Worm (Caenorhabditis elegans) whole organism, mixed stage, embryonic: ENCODE data around the gene C05C10.8.

Experiments used
- M03D4.4 ChIP-seq: sonication (generic microtip); optimal IDR thresholded peaks from 2 replicates; lab custom pipeline; 2017; ENCODE audit warnings: mild to moderate bottlenecking, missing genetic modification characterization, missing compliant biosample characterization
- bed-3 ChIP-seq: fragments of 200-800 bp; sonication (Bioruptor generic); optimal IDR thresholded peaks from 3 replicates; lab custom pipeline; 2018; ENCODE audit warnings: mild to moderate bottlenecking, missing genetic modification characterization, moderate library complexity, missing compliant biosample characterization
- blmp-1 ChIP-seq: fragments of 150-350 bp; optimal IDR thresholded peaks from 2 replicates; lab custom pipeline; 2014; ENCODE audit warnings: missing biosample characterization, missing genetic modification characterization
- ceh-39 ChIP-seq: fragments of 150-350 bp; optimal IDR thresholded peaks from 2 replicates; lab custom pipeline; 2014; ENCODE audit warnings: missing biosample characterization, missing genetic modification characterization
- ceh-43 ChIP-seq: fragments of 200-800 bp; sonication (Bioruptor generic); optimal IDR thresholded peaks from 2 replicates; lab custom pipeline; 2018; ENCODE audit warnings: mild to moderate bottlenecking, missing genetic modification characterization, moderate library complexity, missing compliant biosample characterization
- ceh-83 ChIP-seq: fragments of 200-800 bp; sonication (Bioruptor generic); optimal IDR thresholded peaks from 2 replicates; lab custom pipeline; 2018; ENCODE audit warnings: mild to moderate bottlenecking, missing genetic modification characterization, missing compliant biosample characterization
- ces-1 ChIP-seq: fragments of 150-350 bp; optimal IDR thresholded peaks from 2 replicates; lab custom pipeline; 2014; ENCODE audit warnings: missing biosample characterization, missing genetic modification reagents, missing genetic modification characterization
- drap-1 ChIP-seq: fragments of 200-800 bp; sonication (Bioruptor generic); optimal IDR thresholded peaks from 3 replicates; lab custom pipeline; 2018; ENCODE audit warnings: mild to moderate bottlenecking, missing genetic modification characterization, missing compliant biosample characterization
- elt-1 ChIP-seq: sonication (generic microtip); optimal IDR thresholded peaks from 2 replicates; lab custom pipeline; 2017; ENCODE audit warnings: missing genetic modification characterization, mild to moderate bottlenecking, missing compliant biosample characterization, antibody characterized with exemption, moderate library complexity, borderline replicate concordance; ENCODE audit not compliant: insufficient read depth
- ham-2 ChIP-seq: fragments of 200-800 bp; sonication (Bioruptor generic); optimal IDR thresholded peaks from 2 replicates; lab custom pipeline; 2018; ENCODE audit warnings: mild to moderate bottlenecking, missing genetic modification characterization, missing compliant biosample characterization
- hlh-1 ChIP-seq: fragments of 150-350 bp; optimal IDR thresholded peaks from 2 replicates; lab custom pipeline; 2014; ENCODE audit warnings: missing biosample characterization, missing genetic modification reagents, missing genetic modification characterization
- lin-13 ChIP-seq: fragments of 150-350 bp; optimal IDR thresholded peaks from 2 replicates; lab custom pipeline; 2014; ENCODE audit warnings: missing biosample characterization, missing genetic modification characterization
- lin-32 ChIP-seq: fragments of 200-800 bp; sonication (Bioruptor generic); optimal IDR thresholded peaks from 2 replicates; lab custom pipeline; 2018; ENCODE audit warnings: mild to moderate bottlenecking, missing genetic modification characterization, missing compliant biosample characterization
- lsy-2 ChIP-seq: fragments of 150-350 bp; optimal IDR thresholded peaks from 2 replicates; lab custom pipeline; 2014; ENCODE audit warnings: missing biosample characterization, missing genetic modification characterization
- mab-5 ChIP-seq: fragments of 150-350 bp; optimal IDR thresholded peaks from 2 replicates; lab custom pipeline; 2014; ENCODE audit warnings: missing biosample characterization, missing genetic modification characterization
- mls-2 ChIP-seq: sonication (generic microtip); optimal IDR thresholded peaks from 2 replicates; lab custom pipeline; 2016; ENCODE audit warnings: mild to moderate bottlenecking, missing genetic modification characterization, moderate library complexity, missing compliant biosample characterization
- nhr-12 ChIP-seq: fragments of 150-350 bp; optimal IDR thresholded peaks from 2 replicates; lab custom pipeline; 2014; ENCODE audit warnings: missing biosample characterization, missing genetic modification characterization
- nhr-2 ChIP-seq: fragments of 150-350 bp; optimal IDR thresholded peaks from 2 replicates; lab custom pipeline; 2014; ENCODE audit warnings: missing biosample characterization, missing genetic modification characterization
- nhr-237 ChIP-seq: fragments of 150-350 bp; optimal IDR thresholded peaks from 2 replicates; lab custom pipeline; 2014; ENCODE audit warnings: missing biosample characterization, missing genetic modification characterization
- nhr-28 ChIP-seq: fragments of 150-350 bp; optimal IDR thresholded peaks from 2 replicates; lab custom pipeline; 2014; ENCODE audit warnings: missing biosample characterization, missing genetic modification characterization
- pha-4 ChIP-seq: fragments of 150-350 bp; optimal IDR thresholded peaks from 2 replicates; lab custom pipeline; 2018; ENCODE audit warnings: missing biosample characterization, missing genetic modification reagents, missing genetic modification characterization
- sem-2 ChIP-seq: fragments of 200-800 bp; sonication (Bioruptor generic); optimal IDR thresholded peaks from 2 replicates; lab custom pipeline; 2018; ENCODE audit warnings: mild to moderate bottlenecking, missing genetic modification characterization, missing compliant biosample characterization
- snpc-4 ChIP-seq: fragments of 150-350 bp; optimal IDR thresholded peaks from 2 replicates; lab custom pipeline; 2014; ENCODE audit warnings: missing biosample characterization, missing genetic modification characterization
- sptf-1 ChIP-seq: sonication (generic microtip); optimal IDR thresholded peaks from 2 replicates; lab custom pipeline; 2017; ENCODE audit warnings: mild to moderate bottlenecking, missing genetic modification characterization, moderate library complexity, missing compliant biosample characterization
- tbx-8 ChIP-seq: fragments of 200-800 bp; sonication (Bioruptor generic); optimal IDR thresholded peaks from 2 replicates; lab custom pipeline; 2018; ENCODE audit warnings: mild to moderate bottlenecking, missing genetic modification characterization, moderate library complexity, missing compliant biosample characterization
- unc-39 ChIP-seq: fragments of 150-350 bp; optimal IDR thresholded peaks from 2 replicates; lab custom pipeline; 2014; ENCODE audit warnings: missing biosample characterization, missing genetic modification characterization
- unc-62 ChIP-seq: fragments of 150-350 bp; optimal IDR thresholded peaks from 2 replicates; lab custom pipeline; 2014; ENCODE audit warnings: missing biosample characterization, missing genetic modification reagents, missing genetic modification characterization
- zip-8 ChIP-seq: fragments of 150-350 bp; optimal IDR thresholded peaks from 2 replicates; lab custom pipeline; 2014; ENCODE audit warnings: missing biosample characterization, missing genetic modification characterization

C05C10.8 gene

ce11 chrII:9891031-9891689, 26.6 kb downstream of the C05C10.8 start, which contains the start of gene vgln-1:
Gene vgln-1 (minus strand): TSS chrII:9891081.
- TF ChIP-seq pha-4 (tag; lab: Kevin White, UChicago) = peak; percentile 20
- no peak for TF ChIP-seq ceh-43
- peak; percentile 7 for TF ChIP-seq sptf-1 (tag; lab: Kevin White, UChicago)
- TF ChIP-seq nhr-12 (tag; lab: Kevin White, UChicago) = no peak

DNA sequence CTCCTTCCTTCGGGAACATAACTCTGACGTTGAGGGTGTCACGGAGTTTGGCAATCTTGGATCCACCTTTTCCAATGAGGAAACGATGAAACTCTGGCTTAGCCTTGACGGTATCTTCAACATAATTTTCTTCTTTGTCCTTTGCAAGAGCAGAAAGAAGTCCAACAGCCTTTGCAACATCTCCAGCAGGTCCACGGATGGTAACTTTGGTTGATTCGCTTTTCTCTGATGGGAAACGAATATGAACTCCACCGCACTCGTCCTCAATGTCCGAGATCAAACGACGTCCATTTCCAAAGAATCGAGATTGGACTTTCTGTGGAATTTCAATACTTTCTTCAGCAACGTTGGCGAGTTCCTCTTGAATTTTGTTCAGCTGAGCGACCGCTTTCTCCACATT, 29.3 kb downstream of the C05C10.8 start:
- TF ChIP-seq nhr-28 (no peak), ham-2 (GFP tag; lab: Kevin White, UChicago) (no peak), lsy-2 (tag; lab: Kevin White, UChicago) (no peak), bed-3 (GFP tag; lab: Kevin White, UChicago) (no peak), ces-1 (GFP tag; lab: Kevin White, UChicago) (no peak), nhr-237 (tag; lab: Kevin White, UChicago) (no peak), lin-32 (GFP tag; lab: Kevin White, UChicago) (no peak), snpc-4 (no peak)

DNA sequence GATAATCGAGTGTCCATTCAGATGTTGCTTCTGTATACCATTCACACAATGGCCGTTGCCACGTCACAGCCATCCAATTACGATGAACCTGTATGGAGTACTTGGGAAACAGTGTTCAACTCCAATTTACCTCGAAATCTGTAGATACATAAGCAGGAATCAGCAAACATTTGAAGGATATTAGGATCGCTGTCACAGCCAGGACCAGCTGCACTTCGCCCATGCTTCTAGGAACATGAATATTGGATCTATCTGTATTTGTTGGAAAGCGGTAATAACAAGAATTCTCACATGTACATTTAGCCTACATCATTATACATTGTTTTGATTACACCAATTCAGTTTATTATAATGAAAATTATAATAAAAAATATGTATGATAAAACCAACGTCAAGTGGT, 31.6 kb downstream of the C05C10.8 start, which contains the start of gene algn-8:
algn-8 (minus strand) TSS at position 227 of the 400 bp plus-strand sequence.
- no peak for TF ChIP-seq M03D4.4
- no peak for TF ChIP-seq pha-4 (tag; lab: Kevin White, UChicago)
- TF ChIP-seq zip-8 = no peak
- TF ChIP-seq mls-2 (tag; lab: Kevin White, UChicago) = no peak
- no peak for TF ChIP-seq ceh-43
- no peak for TF ChIP-seq mab-5 (tag; lab: Kevin White, UChicago)
- TF ChIP-seq nhr-12 (tag; lab: Kevin White, UChicago) = no peak
- no peak for TF ChIP-seq hlh-1 (tag; lab: Kevin White, UChicago)
- no peak for TF ChIP-seq lsy-2 (tag; lab: Kevin White, UChicago)
- TF ChIP-seq ham-2 (GFP tag; lab: Kevin White, UChicago) = no peak
- TF ChIP-seq sem-2 (GFP tag; lab: Kevin White, UChicago) = no peak
- TF ChIP-seq blmp-1 (tag; lab: Kevin White, UChicago) = no peak
- TF ChIP-seq ceh-83 (GFP tag; lab: Kevin White, UChicago) = no peak
- no peak for TF ChIP-seq tbx-8 (GFP tag; lab: Kevin White, UChicago)
- TF ChIP-seq lin-13 = no peak

- no peak for TF ChIP-seq elt-1 (tag; lab: Kevin White, UChicago)
- no peak for TF ChIP-seq mls-2 (tag; lab: Kevin White, UChicago)
- TF ChIP-seq snpc-4 = no peak
- no peak for TF ChIP-seq nhr-12 (tag; lab: Kevin White, UChicago)
- TF ChIP-seq ceh-39 (tag; lab: Kevin White, UChicago) = no peak
- no peak for TF ChIP-seq ceh-43
- peak; percentile 16 for TF ChIP-seq zip-8
These were observed 37.0 kb downstream of the C05C10.8 start, which contains the start of gene C08H9.15 for ce11 chrII:9880826-9881225. Gene C08H9.15 (plus strand): TSS chrII:9881193.

- TF ChIP-seq nhr-2 (tag; lab: Kevin White, UChicago) (no peak), blmp-1 (tag; lab: Kevin White, UChicago) (peak; percentile 35)
These were observed 38.0 kb downstream of the C05C10.8 start for ce11 chrII:9879815-9880214.

ce11 chrII:9874508-9875229, 43.1 kb downstream of the C05C10.8 start, which contains the start of the genes chil-2 and ctsa-3.2:
Gene chil-2 (minus strand): TSS chrII:9874608.
Gene ctsa-3.2 (plus strand): TSS chrII:9875179.
- TF ChIP-seq lin-32 (GFP tag; lab: Kevin White, UChicago) = no peak
- no peak for TF ChIP-seq nhr-2 (tag; lab: Kevin White, UChicago)
- TF ChIP-seq unc-62 (GFP tag; lab: Kevin White, UChicago) = no peak
- no peak for TF ChIP-seq lsy-2 (tag; lab: Kevin White, UChicago)
- no peak for TF ChIP-seq sptf-1 (tag; lab: Kevin White, UChicago)
- TF ChIP-seq drap-1 (GFP tag; lab: Kevin White, UChicago) = no peak
- TF ChIP-seq unc-39 = no peak
- no peak for TF ChIP-seq ham-2 (GFP tag; lab: Kevin White, UChicago)
- no peak for TF ChIP-seq snpc-4
- no peak for TF ChIP-seq pha-4 (tag; lab: Kevin White, UChicago)
